Fruit fly (Drosophila melanogaster): Measurements from ENCODE around the gene CG13056.

Gene CG13056

dm6 chr3L:16329495-16329894 is 3.6 kb upstream of the CG13056 start, which contains the start of gene CG33061:
Gene CG33061 (plus strand): TSS chr3L:16329795.
- TF ChIP-seq Sin3A (optimal IDR thresholded peaks at IDR 0.05) (no peak), Myc (optimal IDR thresholded peaks at IDR 0.05) (no peak), ttk (optimal IDR thresholded peaks at IDR 0.05) (no peak), psq (optimal IDR thresholded peaks at IDR 0.05) (no peak), insv (optimal IDR thresholded peaks at IDR 0.05) (no peak), h (optimal IDR thresholded peaks at IDR 0.05) (no peak)

DNA sequence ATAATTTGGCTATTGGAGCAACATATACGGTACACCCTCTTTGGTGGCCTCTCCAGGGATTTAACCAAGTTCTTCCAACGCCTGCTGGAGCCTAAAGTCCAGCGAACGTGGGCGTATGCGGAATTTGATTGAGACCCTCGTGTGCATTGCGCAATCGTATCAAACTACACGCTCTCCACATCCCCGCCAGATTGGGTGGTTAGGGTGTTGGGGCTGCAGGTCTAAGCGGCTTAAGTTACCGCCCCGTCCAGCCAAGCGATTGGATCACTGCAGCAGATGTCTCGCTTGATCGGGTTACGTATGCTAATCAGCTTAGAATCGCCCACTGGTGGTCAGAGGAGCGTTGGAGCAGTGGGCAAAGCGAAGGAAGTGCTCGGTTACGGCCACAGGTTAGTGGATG is 2.4 kb upstream of the CG13056 start, which contains the start of gene CG33060:
Gene CG33060, plus strand, starts transcription at position 301 of the 400 bp plus-strand sequence.
- TF ChIP-seq Sin3A (optimal IDR thresholded peaks at IDR 0.05) (no peak), insv (optimal IDR thresholded peaks at IDR 0.05) (no peak), psq (optimal IDR thresholded peaks at IDR 0.05) (no peak), ttk (optimal IDR thresholded peaks at IDR 0.05) (no peak), h (optimal IDR thresholded peaks at IDR 0.05) (no peak), Myc (optimal IDR thresholded peaks at IDR 0.05) (no peak)

DNA sequence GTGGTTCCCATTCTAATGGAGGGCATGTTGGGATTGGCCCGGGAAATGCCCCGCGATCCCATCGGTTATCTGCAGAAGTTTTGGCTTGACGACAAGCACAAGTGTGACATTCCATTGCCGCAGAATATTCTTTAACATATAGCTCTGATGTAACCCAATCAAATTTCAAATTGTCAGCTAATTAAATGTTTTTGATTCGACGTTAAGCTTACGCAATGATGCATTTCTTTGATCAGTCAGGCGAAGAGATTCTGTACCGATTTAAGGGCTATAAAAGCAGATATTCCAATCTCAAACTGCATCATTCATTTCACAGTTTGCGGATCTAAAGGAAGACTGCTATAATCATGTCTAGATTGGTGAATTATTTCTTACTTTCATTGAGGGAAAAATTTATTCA is 1.5 kb upstream of the CG13056 start, which contains the start of gene retinin:
Gene retinin, plus strand, starts transcription at position 301 of the 400 bp plus-strand sequence.
- TF ChIP-seq psq (optimal IDR thresholded peaks at IDR 0.05) (no peak), h (optimal IDR thresholded peaks at IDR 0.05) (no peak), Sin3A (optimal IDR thresholded peaks at IDR 0.05) (no peak), Myc (optimal IDR thresholded peaks at IDR 0.05) (no peak), insv (optimal IDR thresholded peaks at IDR 0.05) (no peak), ttk (optimal IDR thresholded peaks at IDR 0.05) (no peak)

DNA sequence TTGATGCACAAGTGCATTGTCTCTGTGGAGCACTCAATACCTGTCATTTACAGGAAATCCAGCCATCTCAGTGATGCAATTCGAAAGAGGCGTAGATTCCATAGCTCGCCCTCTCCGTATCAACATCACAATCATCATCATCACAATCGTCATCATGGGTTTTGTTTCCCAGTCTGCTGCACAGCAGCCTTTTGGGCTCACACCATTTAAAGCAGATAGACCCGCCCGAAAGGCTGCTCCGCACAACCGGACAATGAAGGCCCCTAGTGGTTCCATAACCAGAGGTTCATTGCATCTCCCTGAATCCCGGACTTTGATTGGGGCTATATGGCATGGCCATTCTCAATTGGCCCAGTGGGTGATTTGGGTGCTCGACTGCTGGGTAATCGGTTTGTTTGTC is 1.8 kb downstream of the CG13056 start:
- no peak for TF ChIP-seq psq (optimal IDR thresholded peaks at IDR 0.05)

DNA sequence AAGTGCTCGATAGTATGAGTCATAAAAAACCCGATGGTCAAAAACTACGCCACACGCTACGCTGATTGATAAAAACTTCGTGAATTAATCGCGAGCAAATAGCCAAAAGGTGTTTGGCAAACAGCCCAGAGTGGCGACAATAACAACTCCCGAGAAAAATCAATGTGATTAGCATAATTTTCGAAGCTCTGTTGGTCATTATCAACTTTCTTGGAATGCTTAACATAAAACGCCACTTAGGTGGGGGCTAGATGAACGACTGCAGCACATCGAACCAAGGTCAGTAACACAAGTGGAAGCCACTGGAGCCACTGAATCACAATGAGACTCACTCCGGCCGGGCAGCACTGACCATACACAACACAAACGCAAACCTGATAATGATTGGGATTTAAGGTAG is 4.6 kb downstream of the CG13056 start:
- TF ChIP-seq h (optimal IDR thresholded peaks at IDR 0.05), result no peak

dm6 chr3L:16338703-16339102 is 5.6 kb downstream of the CG13056 start, which contains the start of gene CG4998:
Gene CG4998 (plus strand): TSS chr3L:16339003.
- no peak for TF ChIP-seq ttk (optimal IDR thresholded peaks at IDR 0.05)
- no peak for TF ChIP-seq Myc (optimal IDR thresholded peaks at IDR 0.05)
- no peak for TF ChIP-seq psq (optimal IDR thresholded peaks at IDR 0.05)
- TF ChIP-seq Sin3A (optimal IDR thresholded peaks at IDR 0.05), result no peak
- TF ChIP-seq insv (optimal IDR thresholded peaks at IDR 0.05), result no peak
- TF ChIP-seq h (optimal IDR thresholded peaks at IDR 0.05), result no peak

DNA sequence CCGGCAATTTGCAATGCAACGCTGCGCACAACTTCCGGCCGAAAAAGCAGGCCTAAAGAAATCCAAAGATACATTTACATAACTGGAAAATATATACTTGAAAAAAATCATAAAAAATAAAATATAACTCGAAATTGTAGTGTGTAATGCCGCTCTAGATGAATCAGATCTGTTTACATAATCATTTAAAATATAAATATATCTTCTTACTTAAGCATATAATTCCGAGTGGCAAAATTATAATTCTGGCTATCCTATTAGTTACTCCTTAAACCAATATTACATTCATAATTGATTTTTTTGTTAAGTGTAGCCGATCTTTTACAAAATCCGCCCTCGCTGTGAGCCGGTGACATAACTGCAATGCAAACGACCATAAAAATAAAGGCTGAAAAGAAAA is 6.3 kb downstream of the CG13056 start:
- TF ChIP-seq psq (optimal IDR thresholded peaks at IDR 0.05) (no peak), insv (optimal IDR thresholded peaks at IDR 0.05) (no peak), ttk (optimal IDR thresholded peaks at IDR 0.05) (no peak), Sin3A (optimal IDR thresholded peaks at IDR 0.05) (no peak), Myc (optimal IDR thresholded peaks at IDR 0.05) (no peak), h (optimal IDR thresholded peaks at IDR 0.05) (no peak)

dm6 chr3L:16339873-16340272 is 6.8 kb downstream of the CG13056 start:
- TF ChIP-seq psq (optimal IDR thresholded peaks at IDR 0.05) (no peak), Myc (optimal IDR thresholded peaks at IDR 0.05) (no peak), Sin3A (optimal IDR thresholded peaks at IDR 0.05) (no peak), h (optimal IDR thresholded peaks at IDR 0.05) (no peak), ttk (optimal IDR thresholded peaks at IDR 0.05) (no peak), insv (optimal IDR thresholded peaks at IDR 0.05) (no peak)

- TF ChIP-seq insv (optimal IDR thresholded peaks at IDR 0.05), result no peak
- TF ChIP-seq ttk (optimal IDR thresholded peaks at IDR 0.05), result no peak
- no peak for TF ChIP-seq h (optimal IDR thresholded peaks at IDR 0.05)
- TF ChIP-seq psq (optimal IDR thresholded peaks at IDR 0.05), result no peak
- TF ChIP-seq Myc (optimal IDR thresholded peaks at IDR 0.05), result no peak
- no peak for TF ChIP-seq Sin3A (optimal IDR thresholded peaks at IDR 0.05)
Measured at dm6 chr3L:16346023-16346422, 12.9 kb downstream of the CG13056 start, which contains the start of gene CG33257. Gene CG33257 (plus strand): TSS chr3L:16346323.

DNA sequence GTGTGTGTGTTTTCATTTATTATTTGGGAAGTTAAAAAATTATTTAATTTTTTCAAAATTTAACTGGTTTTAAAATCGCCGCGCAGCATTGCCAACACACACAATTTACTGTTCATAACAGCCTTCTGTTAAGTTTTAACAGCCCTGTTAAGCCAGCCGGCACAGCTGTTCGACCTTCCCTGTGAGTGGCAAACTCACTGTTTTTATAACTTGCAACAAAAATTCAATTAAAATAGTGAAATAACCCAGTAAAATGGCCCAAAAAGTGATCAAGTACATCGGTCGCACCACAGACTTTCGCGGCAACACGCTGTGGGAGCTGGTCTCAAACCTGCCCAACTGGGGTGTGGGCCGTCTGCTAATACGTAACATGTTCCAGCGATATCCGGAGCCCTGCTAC is 14.8 kb downstream of the CG13056 start, which contains the start of gene mRpS34:
Gene mRpS34, plus strand, starts transcription at position 161 of the 400 bp plus-strand sequence.
- TF ChIP-seq ttk (optimal IDR thresholded peaks at IDR 0.05) (no peak), h (optimal IDR thresholded peaks at IDR 0.05) (no peak), insv (optimal IDR thresholded peaks at IDR 0.05) (no peak), Myc (optimal IDR thresholded peaks at IDR 0.05) (no peak), psq (optimal IDR thresholded peaks at IDR 0.05) (no peak), Sin3A (optimal IDR thresholded peaks at IDR 0.05) (no peak)

dm6 chr3L:16349686-16350085 is 16.6 kb downstream of the CG13056 start:
- no peak for TF ChIP-seq h (optimal IDR thresholded peaks at IDR 0.05)

DNA sequence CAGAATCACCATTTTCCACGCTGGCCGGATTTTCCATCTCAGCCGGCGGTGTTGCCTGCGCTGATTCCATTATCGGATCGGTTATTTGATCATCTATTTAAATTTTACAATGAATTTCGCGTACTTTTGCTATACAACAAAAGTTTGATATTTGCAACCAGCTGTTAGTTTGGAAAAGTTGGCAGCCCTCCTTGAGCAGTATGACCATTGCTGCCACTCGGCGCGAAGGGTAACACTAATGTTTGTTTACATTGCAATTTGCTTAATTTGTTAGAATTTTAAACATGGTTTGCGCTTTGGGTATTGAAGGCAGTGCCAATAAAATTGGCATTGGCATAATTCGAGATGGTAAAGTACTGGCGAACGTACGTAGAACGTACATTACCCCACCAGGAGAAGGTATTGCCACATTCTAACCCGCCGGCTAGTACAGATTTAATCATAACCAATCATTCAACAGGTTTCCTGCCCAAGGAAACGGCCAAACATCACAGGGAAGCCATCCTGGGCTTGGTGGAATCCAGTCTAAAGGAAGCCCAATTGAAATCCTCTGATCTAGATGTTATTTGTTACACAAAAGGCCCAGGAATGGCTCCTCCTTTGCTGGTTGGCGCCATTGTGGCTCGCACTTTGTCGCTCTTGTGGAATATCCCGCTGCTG is 18.8 kb downstream of the CG13056 start, which contains the start of the genes Golgin104 and Tcs3:
Gene Golgin104, minus strand, starts transcription at position 182 of the 660 bp plus-strand sequence.
Gene Tcs3, plus strand, starts transcription at position 222 of the 660 bp plus-strand sequence.
- TF ChIP-seq psq (optimal IDR thresholded peaks at IDR 0.05), result no peak

DNA sequence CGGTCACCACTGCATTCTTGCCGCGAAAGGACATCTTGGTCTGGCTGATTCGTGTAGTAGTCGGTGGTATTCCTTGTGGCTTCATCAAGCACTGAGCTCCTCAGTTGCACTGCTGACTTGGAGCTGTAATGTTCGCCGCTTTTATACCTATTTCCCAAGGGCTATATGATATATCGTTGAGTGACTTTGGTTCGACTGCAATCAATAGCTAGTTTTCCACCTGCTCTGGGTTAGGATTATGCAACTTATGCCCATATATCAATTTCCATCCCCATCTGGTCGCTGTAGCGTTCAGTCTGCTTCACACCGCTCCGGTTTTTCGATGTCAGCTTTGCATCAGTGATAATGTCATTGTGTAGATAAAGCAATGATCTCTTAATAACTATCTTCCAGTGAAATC is 21.1 kb downstream of the CG13056 start, which contains the start of gene Pdh:
Gene Pdh, minus strand, starts transcription at position 101 of the 400 bp plus-strand sequence.
- no peak for TF ChIP-seq ttk (optimal IDR thresholded peaks at IDR 0.05)
- TF ChIP-seq insv (optimal IDR thresholded peaks at IDR 0.05), result no peak
- no peak for TF ChIP-seq psq (optimal IDR thresholded peaks at IDR 0.05)
- no peak for TF ChIP-seq Sin3A (optimal IDR thresholded peaks at IDR 0.05)
- no peak for TF ChIP-seq h (optimal IDR thresholded peaks at IDR 0.05)
- no peak for TF ChIP-seq Myc (optimal IDR thresholded peaks at IDR 0.05)
